Worm (Caenorhabditis elegans) whole organism, midembryonic: ENCODE measurements around the gene W05H7.1.

ENCODE experiments used
- T22C8.4 ChIP-seq: fragments of 200-800 bp; sonication (Bioruptor generic); IDR thresholded peaks from 2 replicates; pipeline ENCODE4 v1.3.6; 2022; ENCODE audit warnings: missing genetic modification characterization, missing compliant biosample characterization
- cog-1 ChIP-seq: sonication (generic microtip); optimal IDR thresholded peaks from 2 replicates; lab custom pipeline; 2016; ENCODE audit warnings: missing genetic modification characterization, missing compliant biosample characterization
- flt-1 ChIP-seq: fragments of 200-800 bp; sonication (Bioruptor generic); IDR thresholded peaks from 2 replicates; pipeline ENCODE4 v1.3.6; 2022; ENCODE audit warnings: missing genetic modification characterization, missing compliant biosample characterization
- klf-2 ChIP-seq: fragments of 200-800 bp; sonication (Bioruptor generic); conservative IDR thresholded peaks from 2 replicates; pipeline ENCODE4 v1.3.6; 2022; ENCODE audit warnings: missing genetic modification reagents, missing genetic modification characterization, missing compliant biosample characterization
- med-1 ChIP-seq: sonication (generic microtip); optimal IDR thresholded peaks from 2 replicates; lab custom pipeline; 2017; ENCODE audit warnings: missing genetic modification characterization, mild to moderate bottlenecking, missing compliant biosample characterization, antibody characterized with exemption, missing genetic modification reagents; ENCODE audit not compliant: insufficient read depth
- tab-1 ChIP-seq: fragments of 200-800 bp; sonication (Bioruptor generic); IDR thresholded peaks from 2 replicates; pipeline ENCODE4 v1.3.6; 2022; ENCODE audit warnings: missing genetic modification characterization, missing compliant biosample characterization
- ztf-23 ChIP-seq: fragments of 200-800 bp; sonication (Bioruptor generic); IDR thresholded peaks from 2 replicates; pipeline ENCODE4 v1.3.6; 2022; ENCODE audit warnings: missing genetic modification reagents, missing genetic modification characterization, missing compliant biosample characterization
- ztf-29 ChIP-seq: fragments of 200-800 bp; sonication (Bioruptor generic); IDR thresholded peaks from 2 replicates; pipeline ENCODE4 v1.3.6; 2022; ENCODE audit warnings: missing genetic modification reagents, missing genetic modification characterization, missing compliant biosample characterization

DNA sequence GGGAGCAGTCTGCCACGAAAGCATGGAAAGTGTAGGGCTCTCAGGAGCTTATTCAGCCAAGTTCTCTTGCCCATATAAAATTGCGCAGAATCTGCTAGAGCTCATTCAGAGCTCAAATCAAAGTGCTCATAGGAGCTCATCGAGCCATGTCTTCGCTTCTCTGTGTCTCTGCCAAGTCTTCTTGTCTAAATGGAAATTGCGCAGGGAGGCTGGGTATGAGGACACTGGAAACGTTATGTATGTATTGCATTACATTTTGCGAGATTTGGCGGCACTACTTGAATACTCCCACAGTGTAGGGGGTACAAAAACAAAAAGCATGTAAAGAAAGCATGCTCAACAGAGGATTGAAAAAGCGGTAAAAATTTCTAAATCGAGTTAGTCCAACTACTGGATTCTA lies 13.5 kb upstream of the W05H7.1 start:
- TF ChIP-seq T22C8.4 (GFP tag; lab: Robert Waterston, UW) = no peak
- no peak for TF ChIP-seq med-1 (GFP tag; lab: Kevin White, UChicago)
- no peak for TF ChIP-seq tab-1 (GFP tag; lab: Robert Waterston, UW)
- TF ChIP-seq cog-1 (tag; lab: Kevin White, UChicago) = no peak
- no peak for TF ChIP-seq flt-1 (GFP tag; lab: Robert Waterston, UW)
- TF ChIP-seq ztf-29 (GFP tag; lab: Robert Waterston, UW) = no peak
- TF ChIP-seq ztf-23 (GFP tag; lab: Robert Waterston, UW) = no peak
- no peak for TF ChIP-seq klf-2 (GFP tag; lab: Robert Waterston, UW)
